Worm (Caenorhabditis elegans) whole organism, L4 larva: ENCODE data around the gene Y53G8AM.8.
A peak's percentile ranks its signal among the peaks of the same experiment; 100 is the strongest.
"Not testable (repeated sequence)": the region's sequence is repeated elsewhere in the genome, so short reads cannot be mapped to it uniquely, and the experiment has no call there.

Experiments used
- F44E2.7 ChIP-seq: fragments of 200-800 bp; sonication (Bioruptor generic); IDR thresholded peaks from 2 replicates; pipeline ENCODE4 v2.1.2; 2022; ENCODE audit warnings: missing genetic modification characterization, missing compliant biosample characterization
- F49E8.2 ChIP-seq: sonication (generic microtip); optimal IDR thresholded peaks from 2 replicates; lab custom pipeline; 2016; ENCODE audit warnings: missing compliant biosample characterization, mild to moderate bottlenecking, missing genetic modification characterization, borderline replicate concordance
- R02D3.7 ChIP-seq: fragments of 150-350 bp; sonication (generic microtip); optimal IDR thresholded peaks from 3 replicates; lab custom pipeline; 2014; ENCODE audit warnings: missing biosample characterization, missing genetic modification characterization
- Y75B8A.6 ChIP-seq: fragments of 200-800 bp; sonication (Bioruptor generic); IDR thresholded peaks from 2 replicates; pipeline ENCODE4 v1.3.6; 2022; ENCODE audit warnings: missing genetic modification reagents, missing genetic modification characterization, missing compliant biosample characterization
- ZK337.2 ChIP-seq: fragments of 200-800 bp; sonication (Bioruptor generic); IDR thresholded peaks from 2 replicates; pipeline ENCODE4 v1.3.6; 2022; ENCODE audit warnings: missing genetic modification reagents, missing genetic modification characterization, missing compliant biosample characterization
- ZK546.5 ChIP-seq, 2 experiments: sonication (generic microtip); optimal IDR thresholded peaks; 2 replicates each; lab custom pipeline; 2017; ENCODE audit warnings: missing biosample characterization in 2 of 2, missing genetic modification characterization in 2 of 2
- aha-1 ChIP-seq: fragments of 150-350 bp; peaks from one replicate; lab custom pipeline; 2014; ENCODE audit warnings: missing biosample characterization, missing genetic modification characterization
- ama-1 ChIP-seq: fragments of 150-350 bp; optimal IDR thresholded peaks from 2 replicates; lab custom pipeline; 2014; ENCODE audit warnings: inconsistent platforms, mixed read lengths
- ceh-28 ChIP-seq: fragments of 150-350 bp; optimal IDR thresholded peaks from 2 replicates; lab custom pipeline; 2014; ENCODE audit warnings: missing biosample characterization, missing genetic modification reagents, missing genetic modification characterization
- ceh-32 ChIP-seq: sonication (generic microtip); optimal IDR thresholded peaks from 2 replicates; lab custom pipeline; 2016; ENCODE audit warnings: mild to moderate bottlenecking, missing genetic modification characterization, missing compliant biosample characterization; ENCODE audit not compliant: poor library complexity
- ceh-44 ChIP-seq: fragments of 200-800 bp; sonication (Bioruptor generic); IDR thresholded peaks from 2 replicates; pipeline ENCODE4 v1.3.6; 2022; ENCODE audit warnings: missing genetic modification reagents, missing genetic modification characterization, missing compliant biosample characterization
- cey-2 ChIP-seq: sonication (generic microtip); optimal IDR thresholded peaks from 3 replicates; lab custom pipeline; 2017; ENCODE audit warnings: missing genetic modification characterization, mild to moderate bottlenecking, missing compliant biosample characterization, antibody characterized with exemption, borderline replicate concordance; ENCODE audit not compliant: insufficient read depth
- daf-16 ChIP-seq, 3 experiments: sonication (generic microtip); optimal IDR thresholded peaks; 2 replicates each; lab custom pipeline; 2016 to 2017; ENCODE audit warnings: missing genetic modification characterization in 3 of 3, missing genetic modification reagents in 3 of 3, mild to moderate bottlenecking in 2 of 3, missing compliant biosample characterization in 2 of 3, missing biosample characterization in 1 of 3, moderate library complexity in 1 of 3
- dmd-6 ChIP-seq: fragments of 200-800 bp; sonication (Bioruptor generic); IDR thresholded peaks from 2 replicates; pipeline ENCODE4 v1.3.6; 2022; ENCODE audit warnings: missing genetic modification reagents, missing genetic modification characterization, missing compliant biosample characterization
- dpl-1 ChIP-seq: fragments of 150-350 bp; optimal IDR thresholded peaks from 2 replicates; lab custom pipeline; 2014; ENCODE audit warnings: missing biosample characterization, missing genetic modification reagents, missing genetic modification characterization
- egl-43 ChIP-seq: fragments of 200-800 bp; sonication (Bioruptor generic); IDR thresholded peaks from 2 replicates; pipeline ENCODE4 v1.3.6; 2022; ENCODE audit warnings: missing genetic modification reagents, missing genetic modification characterization, missing compliant biosample characterization
- hlh-11 ChIP-seq: fragments of 200-800 bp; sonication (Bioruptor generic); optimal IDR thresholded peaks from 2 replicates; lab custom pipeline; 2018; ENCODE audit warnings: mild to moderate bottlenecking, missing genetic modification characterization, missing compliant biosample characterization
- hlh-30 ChIP-seq: sonication (generic microtip); optimal IDR thresholded peaks from 2 replicates; lab custom pipeline; 2017; ENCODE audit warnings: antibody characterized with exemption, mild to moderate bottlenecking, missing genetic modification characterization, missing compliant biosample characterization; ENCODE audit not compliant: insufficient read depth
- lin-1 ChIP-seq: fragments of 200-800 bp; sonication (Bioruptor generic); IDR thresholded peaks from 2 replicates; pipeline ENCODE4 v1.3.6; 2022; ENCODE audit warnings: missing genetic modification reagents, missing genetic modification characterization, missing compliant biosample characterization
- lin-13 ChIP-seq: fragments of 150-350 bp; optimal IDR thresholded peaks from 2 replicates; lab custom pipeline; 2014; ENCODE audit warnings: missing biosample characterization, missing genetic modification reagents, missing genetic modification characterization
- lin-15B ChIP-seq: fragments of 150-350 bp; sonication (generic microtip); optimal IDR thresholded peaks from 3 replicates; lab custom pipeline; 2014; ENCODE audit warnings: missing biosample characterization, missing genetic modification characterization
- lsy-2 ChIP-seq, 2 experiments: fragments of 150-350 bp in 1 of 2; sonication (generic microtip) in 1 of 2; optimal IDR thresholded peaks; 2 replicates each; lab custom pipeline; 2014 to 2017; ENCODE audit warnings: missing biosample characterization in 2 of 2, missing genetic modification characterization in 2 of 2
- mep-1 ChIP-seq: fragments of 150-350 bp; sonication (generic microtip); optimal IDR thresholded peaks from 3 replicates; lab custom pipeline; 2014; ENCODE audit warnings: missing biosample characterization, missing genetic modification characterization
- mxl-3 ChIP-seq: fragments of 200-800 bp; sonication (Bioruptor generic); optimal IDR thresholded peaks from 2 replicates; lab custom pipeline; 2018; ENCODE audit warnings: mild to moderate bottlenecking, missing genetic modification characterization, missing compliant biosample characterization
- nhr-10 ChIP-seq: fragments of 150-350 bp; optimal IDR thresholded peaks from 2 replicates; lab custom pipeline; 2014; ENCODE audit warnings: missing biosample characterization, missing genetic modification characterization
- nhr-11 ChIP-seq: fragments of 150-350 bp; optimal IDR thresholded peaks from 2 replicates; lab custom pipeline; 2014; ENCODE audit warnings: missing biosample characterization, missing genetic modification characterization
- nhr-28 ChIP-seq: fragments of 150-350 bp; optimal IDR thresholded peaks from 2 replicates; lab custom pipeline; 2014; ENCODE audit warnings: missing biosample characterization, missing genetic modification characterization
- saeg-2 ChIP-seq: fragments of 200-800 bp; sonication (Bioruptor generic); IDR thresholded peaks from 2 replicates; pipeline ENCODE4 v1.3.6; 2022; ENCODE audit warnings: missing genetic modification reagents, missing genetic modification characterization, missing compliant biosample characterization
- skn-1 ChIP-seq: fragments of 150-350 bp; optimal IDR thresholded peaks from 2 replicates; lab custom pipeline; 2014; ENCODE audit warnings: missing biosample characterization, missing genetic modification characterization
- snpc-4 ChIP-seq: fragments of 150-350 bp; optimal IDR thresholded peaks from 2 replicates; lab custom pipeline; 2014; ENCODE audit warnings: missing biosample characterization, missing genetic modification characterization
- unc-39 ChIP-seq: sonication (generic microtip); optimal IDR thresholded peaks from 2 replicates; lab custom pipeline; 2017; ENCODE audit warnings: missing biosample characterization, missing genetic modification characterization
- unc-62 ChIP-seq, 3 experiments: fragments of 150-350 bp in 1 of 3; sonication (generic microtip); optimal IDR thresholded peaks in 2 of 3; peaks in 1 of 3; 1 replicate in 1 of 3; 2 replicates in 2 of 3; lab custom pipeline; 2014 to 2017; ENCODE audit warnings: missing biosample characterization in 3 of 3, missing genetic modification characterization in 3 of 3, missing genetic modification reagents in 3 of 3, missing genotype in 1 of 3
- zfp-2 ChIP-seq: sonication (generic microtip); optimal IDR thresholded peaks from 2 replicates; lab custom pipeline; 2016; ENCODE audit warnings: mild to moderate bottlenecking, missing genetic modification characterization, missing compliant biosample characterization
- ztf-7 ChIP-seq: fragments of 150-350 bp; optimal IDR thresholded peaks from 2 replicates; lab custom pipeline; 2014; ENCODE audit warnings: missing biosample characterization, missing genetic modification characterization

Y53G8AM.8 gene

DNA sequence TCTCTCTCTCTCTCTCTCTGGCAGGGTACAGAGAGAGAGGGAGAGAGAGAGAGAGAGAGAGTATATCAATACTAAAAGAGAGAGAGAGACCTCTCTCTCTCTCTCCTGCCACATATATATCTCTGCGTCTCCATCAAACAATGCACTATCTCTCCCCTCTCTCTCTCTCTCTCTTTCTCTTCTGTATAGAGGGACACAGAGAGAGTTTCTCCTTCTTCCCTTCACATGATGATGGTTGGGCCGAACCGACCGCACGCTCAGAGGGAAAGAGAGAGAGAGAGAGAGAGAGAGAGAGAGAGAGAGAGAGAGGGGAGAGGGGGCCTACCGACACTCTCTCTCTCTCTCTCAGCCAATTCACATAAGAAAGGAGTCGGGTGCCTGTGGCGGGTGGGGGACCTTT, 6.8 kb downstream of the Y53G8AM.8 start (continued):
- no peak for TF ChIP-seq ZK546.5 (tag; optimal IDR thresholded peaks at IDR 0.05; lab: Kevin White, UChicago)
- no peak for TF ChIP-seq ztf-7 (tag; lab: Kevin White, UChicago)
- TF ChIP-seq lin-1 (GFP tag; lab: Robert Waterston, UW), result no peak
- TF ChIP-seq aha-1 (tag; lab: Kevin White, UChicago), result peak; percentile 58
- TF ChIP-seq snpc-4, result no peak
- TF ChIP-seq zfp-2, result no peak
- peak; percentile 82 for TF ChIP-seq hlh-11
- TF ChIP-seq lin-13, result peak; percentile 35
- TF ChIP-seq ceh-44 (GFP tag; lab: Robert Waterston, UW), result no peak
- peak in 1 of 2 experiments; percentile 38 for TF ChIP-seq unc-62 (GFP tag; optimal IDR thresholded peaks at IDR 0.05 in 1 of 2; lab: Kevin White, UChicago)
- TF ChIP-seq unc-62 (tag; optimal IDR thresholded peaks at IDR 0.05; lab: Kevin White, UChicago), result no peak
- no peak for TF ChIP-seq nhr-11
- TF ChIP-seq nhr-10 (tag; lab: Kevin White, UChicago), result no peak
- TF ChIP-seq Y75B8A.6, result no peak
- TF ChIP-seq saeg-2 (GFP tag; lab: Robert Waterston, UW), result no peak
- no peak for TF ChIP-seq ama-1 (lab: Kevin White, UChicago)
- peak in 1 of 2 experiments; percentile 79 for TF ChIP-seq lsy-2 (tag; optimal IDR thresholded peaks at IDR 0.05; lab: Kevin White, UChicago)
- TF ChIP-seq mxl-3 (GFP tag; lab: Kevin White, UChicago), result no peak
- no peak for TF ChIP-seq cey-2 (tag; lab: Kevin White, UChicago)
- TF ChIP-seq lin-15B (tag; lab: Kevin White, UChicago), result no peak
- no peak for TF ChIP-seq R02D3.7
- 0 out of 2 replicates have a peak, but pooled peaks have one; percentile 54 for TF ChIP-seq egl-43 (GFP tag; lab: Robert Waterston, UW)
- TF ChIP-seq mep-1 (tag; lab: Kevin White, UChicago), result peak; percentile 84
- TF ChIP-seq skn-1, result no peak
- TF ChIP-seq hlh-30 (tag; lab: Kevin White, UChicago), result peak; percentile 85
- no peak for TF ChIP-seq F44E2.7 (GFP tag; lab: Robert Waterston, UW)
- TF ChIP-seq, all 104 proteins: peak for 33

DNA sequence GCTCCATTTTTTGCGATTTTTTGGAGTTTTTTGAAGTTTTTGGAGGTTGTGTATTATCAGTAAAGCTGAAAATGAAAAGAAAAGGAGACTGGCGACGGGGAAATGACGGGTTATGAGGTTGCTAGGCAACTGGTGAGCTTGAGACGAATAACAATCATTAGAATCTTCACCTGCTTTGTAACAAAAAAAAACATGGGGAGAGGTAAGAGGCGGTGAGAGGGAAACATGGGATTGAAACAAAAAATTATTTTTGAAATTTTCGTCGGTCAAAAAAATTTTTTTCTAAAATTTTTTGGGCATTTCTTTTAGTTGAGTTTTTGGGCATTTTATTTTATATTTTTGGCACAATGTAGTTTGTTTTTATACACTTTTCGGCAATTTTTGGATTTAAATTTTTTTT, 11.9 kb downstream of the Y53G8AM.8 start, which contains the start of gene Y53G8AM.7:
Gene Y53G8AM.7 (minus strand): TSS at position 101 of the 400 bp plus-strand sequence.
- no peak for TF ChIP-seq dmd-6 (GFP tag; lab: Robert Waterston, UW)
- TF ChIP-seq dpl-1, result no peak
- TF ChIP-seq ZK337.2 (GFP tag; lab: Robert Waterston, UW), result no peak
- TF ChIP-seq ceh-32 (tag; lab: Kevin White, UChicago), result no peak
- TF ChIP-seq daf-16 (GFP tag; optimal IDR thresholded peaks at IDR 0.05; lab: Kevin White, UChicago), result no peak
- no peak for TF ChIP-seq daf-16 (tag; optimal IDR thresholded peaks at IDR 0.05; lab: Kevin White, UChicago)
- TF ChIP-seq, all 104 proteins: peak for 0

DNA sequence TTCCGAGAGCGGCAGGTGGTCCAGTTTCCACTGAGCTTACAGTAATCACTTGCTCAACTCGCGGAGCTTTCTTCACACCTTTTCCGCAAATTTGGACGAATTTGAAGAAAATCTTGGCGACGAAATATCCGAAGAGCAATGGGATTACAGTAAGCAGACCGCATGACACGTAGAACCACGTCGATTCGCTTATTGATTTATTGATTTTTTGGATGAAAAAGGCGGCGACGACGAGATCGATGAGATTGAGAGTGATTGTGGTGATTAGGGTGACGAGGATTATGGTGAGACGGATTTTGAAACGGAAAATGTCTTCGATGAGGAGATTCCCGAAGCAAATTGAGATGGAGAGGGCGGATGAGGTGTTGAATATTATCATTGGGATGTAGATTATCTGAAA, 14.8 kb downstream of the Y53G8AM.8 start:
- TF ChIP-seq unc-39 (tag; lab: Kevin White, UChicago), result no peak
- TF ChIP-seq lin-15B (tag; lab: Kevin White, UChicago), result no peak
- TF ChIP-seq ceh-28, result peak; percentile 91
- no peak for TF ChIP-seq lin-1 (GFP tag; lab: Robert Waterston, UW)
- TF ChIP-seq F49E8.2 (tag; lab: Kevin White, UChicago), result no peak

DNA sequence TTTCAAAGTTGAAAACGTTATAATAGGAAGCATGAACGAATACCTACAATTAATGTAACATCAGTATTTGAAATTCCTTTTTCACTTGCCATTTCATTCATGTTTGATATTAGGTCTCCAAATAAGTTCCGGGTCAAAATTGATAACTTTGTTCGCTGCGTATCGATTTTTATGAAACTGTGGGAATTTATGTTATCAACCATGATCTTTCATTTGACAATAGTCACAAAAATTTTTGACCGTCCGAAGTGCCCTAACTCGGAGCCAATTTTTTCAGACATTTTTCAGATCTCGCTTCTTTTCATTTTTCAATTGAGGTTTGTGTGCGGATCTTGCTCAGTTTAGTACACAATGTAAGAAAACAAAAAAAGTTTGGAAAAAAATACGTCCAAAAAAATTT, 18.8 kb downstream of the Y53G8AM.8 start, which contains the start of gene Y53G8AM.6:
Gene Y53G8AM.6 (minus strand): TSS at position 101 of the 400 bp plus-strand sequence.
- not testable (repeated sequence) for TF ChIP-seq F44E2.7 (GFP tag; lab: Robert Waterston, UW); skn-1; nhr-28 (tag; lab: Kevin White, UChicago)
